Worm (Caenorhabditis elegans): ENCODE measurements around the gene str-254.

- TF ChIP-seq F13C5.2 (tag; optimal IDR thresholded peaks at IDR 0.05): no peak
- TF ChIP-seq ama-1 (optimal IDR thresholded peaks at IDR 0.05): no peak
- TF ChIP-seq ets-7 (tag; optimal IDR thresholded peaks at IDR 0.05): no peak
- TF ChIP-seq scrt-1 (GFP tag; IDR thresholded peaks at IDR 0.05): no peak
- no peak for TF ChIP-seq hmg-4 (GFP tag; optimal IDR thresholded peaks at IDR 0.05)
- no peak for TF ChIP-seq tbx-37 (GFP tag; conservative IDR thresholded peaks at IDR 0.05)
- TF ChIP-seq ceh-36 (tag; optimal IDR thresholded peaks at IDR 0.05): no peak
- no peak for TF ChIP-seq sea-1 (GFP tag; conservative IDR thresholded peaks at IDR 0.05)
- no peak for TF ChIP-seq hnd-1 (tag; optimal IDR thresholded peaks at IDR 0.05)
- TF ChIP-seq aly-1 (tag; optimal IDR thresholded peaks at IDR 0.05): no peak
- TF ChIP-seq flt-1 (GFP tag; IDR thresholded peaks at IDR 0.05): no peak
- no peak for TF ChIP-seq pes-1 (GFP tag; IDR thresholded peaks at IDR 0.05)
- no peak for TF ChIP-seq hmbx-1 (tag; optimal IDR thresholded peaks at IDR 0.05)
Observed at ce11 chrV:16115381-16115780, 37.9 kb downstream of the str-254 start, which contains the start of gene str-25.

Measured in whole organism, early embryonic.